Worm (Caenorhabditis elegans): ENCODE measurements around the gene alfa-1.
A peak's percentile ranks its signal among the peaks of the same experiment; 100 is the strongest.

The alfa-1 gene

ce11 chrII:7705152-7705551, 42.8 kb upstream of the alfa-1 start, which contains the start of gene B0495.7 (continued):
- TF ChIP-seq lim-7 (GFP tag; IDR thresholded peaks at IDR 0.05), result no peak
- no peak for TF ChIP-seq dmd-8 (GFP tag; IDR thresholded peaks at IDR 0.05)
- peak; percentile 70 for TF ChIP-seq nhr-11 (tag; optimal IDR thresholded peaks at IDR 0.05)
- no peak for TF ChIP-seq lin-1 (GFP tag; IDR thresholded peaks at IDR 0.05)
- TF ChIP-seq dpl-1 (GFP tag; optimal IDR thresholded peaks at IDR 0.05), result no peak
- TF ChIP-seq mdl-1 (tag; optimal IDR thresholded peaks at IDR 0.05), result no peak
- peak; percentile 76 for TF ChIP-seq pqm-1 (tag; optimal IDR thresholded peaks at IDR 0.05)
- peak; percentile 7 for TF ChIP-seq mes-2 (tag; optimal IDR thresholded peaks at IDR 0.05; ENCODE audit: poor library complexity, severe bottlenecking)
- no peak for TF ChIP-seq arid-1 (GFP tag; conservative IDR thresholded peaks at IDR 0.05)
- no peak for TF ChIP-seq unc-130 (GFP tag; optimal IDR thresholded peaks at IDR 0.05)
- no peak for TF ChIP-seq vab-7 (GFP tag; IDR thresholded peaks at IDR 0.05)
- TF ChIP-seq ceh-44 (GFP tag; IDR thresholded peaks at IDR 0.05), result no peak
- no peak for TF ChIP-seq snpc-1.2 (GFP tag; IDR thresholded peaks at IDR 0.05)
- peak; percentile 44 for TF ChIP-seq dve-1 (tag; optimal IDR thresholded peaks at IDR 0.05; ENCODE audit: insufficient read depth)
- TF ChIP-seq unc-62 (GFP tag; optimal IDR thresholded peaks at IDR 0.05 in 1 of 2), result no peak
- TF ChIP-seq unc-62 (tag; optimal IDR thresholded peaks at IDR 0.05), result no peak
- no peak for TF ChIP-seq ceh-20 (GFP tag; IDR thresholded peaks at IDR 0.05)

ce11 chrII:7704387-7704786, 42.1 kb upstream of the alfa-1 start:
- TF ChIP-seq ztf-11 (tag; optimal IDR thresholded peaks at IDR 0.05) (no peak), aha-1 (tag) (peak; percentile 94)

ce11 chrII:7699009-7699408, 36.7 kb upstream of the alfa-1 start, which contains the start of the genes moa-2 and cdk-11.1:
Gene moa-2 (minus strand): TSS chrII:7699033.
Gene cdk-11.1 (plus strand): TSS chrII:7699235.
- TF ChIP-seq hlh-30 (tag; optimal IDR thresholded peaks at IDR 0.05; ENCODE audit: insufficient read depth) (peak; percentile 69), mes-2 (tag; optimal IDR thresholded peaks at IDR 0.05; ENCODE audit: poor library complexity, severe bottlenecking) (peak; percentile 61), daf-16 (GFP tag; optimal IDR thresholded peaks at IDR 0.05) (no peak), daf-16 (tag; optimal IDR thresholded peaks at IDR 0.05) (peak; percentile 5), lsy-2 (tag; optimal IDR thresholded peaks at IDR 0.05) (peak in 1 of 2 experiments; percentile 97), zag-1 (tag; optimal IDR thresholded peaks at IDR 0.05) (no peak)

DNA sequence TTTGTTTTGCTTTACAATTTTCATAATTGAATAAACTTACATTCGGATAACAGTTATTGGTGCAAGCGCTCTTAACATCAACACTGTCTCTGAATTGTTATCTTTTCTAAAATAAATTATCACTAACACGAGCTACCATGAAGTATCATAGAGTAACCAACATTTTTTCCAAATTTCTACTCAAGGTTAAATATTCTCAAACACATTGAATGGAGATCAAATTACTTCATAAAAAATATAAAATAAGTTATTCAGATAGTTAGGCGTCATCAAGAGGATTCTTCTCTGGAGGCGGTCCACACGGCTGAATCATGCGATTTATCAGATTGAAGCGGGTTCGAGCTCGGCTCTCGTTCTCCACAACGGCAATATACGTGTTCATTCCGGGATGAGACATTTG, 36.1 kb upstream of the alfa-1 start, which contains the start of gene B0495.5:
Gene B0495.5, minus strand, starts transcription at position 101 of the 400 bp plus-strand sequence.
- TF ChIP-seq unc-62 (GFP tag; optimal IDR thresholded peaks at IDR 0.05 in 1 of 2) (peak in 1 of 2 experiments; percentile 1), unc-62 (tag; optimal IDR thresholded peaks at IDR 0.05) (no peak), nhr-10 (tag; optimal IDR thresholded peaks at IDR 0.05) (no peak)

DNA sequence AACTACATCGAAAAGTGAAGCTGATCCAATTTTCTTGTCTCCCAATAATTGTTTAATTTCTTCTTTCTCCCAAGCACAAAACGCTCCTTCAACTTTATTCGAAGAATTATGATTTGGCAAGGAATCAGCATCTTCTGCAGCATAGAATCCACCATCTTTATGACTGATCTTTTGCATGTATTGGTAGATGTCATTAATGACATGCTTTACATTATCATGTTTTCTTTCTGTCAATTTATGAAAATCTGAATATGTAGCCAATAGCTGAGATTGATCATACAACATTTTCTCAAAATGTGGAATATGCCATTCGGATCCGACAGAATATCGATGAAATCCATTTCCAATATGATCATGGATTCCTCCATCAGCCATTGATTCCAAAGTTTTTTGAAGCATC, 34.8 kb upstream of the alfa-1 start:
- peak in 1 of 2 experiments; percentile 95 for TF ChIP-seq unc-62 (GFP tag; optimal IDR thresholded peaks at IDR 0.05 in 1 of 2)
- TF ChIP-seq unc-62 (tag; optimal IDR thresholded peaks at IDR 0.05), result no peak
- TF ChIP-seq nhr-111 (GFP tag; optimal IDR thresholded peaks at IDR 0.05), result no peak
- TF ChIP-seq nhr-76 (tag; optimal IDR thresholded peaks at IDR 0.05), result no peak

DNA sequence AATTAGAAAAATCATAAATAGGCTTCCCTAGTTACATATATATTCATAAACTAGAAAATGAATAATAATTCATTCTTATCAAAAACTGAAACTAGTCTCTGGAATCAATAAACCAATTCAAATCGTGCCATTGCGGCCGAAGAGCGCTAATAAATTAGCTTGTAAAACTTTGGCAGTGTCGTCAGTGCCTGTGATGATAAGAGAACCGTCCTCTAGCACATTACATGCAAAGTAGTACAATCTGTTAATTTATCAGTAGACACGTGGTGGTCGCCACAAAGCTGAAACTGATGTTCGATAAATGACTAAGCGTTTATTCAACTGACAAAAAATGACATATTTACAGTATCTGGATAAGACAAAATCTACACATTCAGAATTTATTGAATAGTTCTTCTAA, 33.3 kb upstream of the alfa-1 start:
- TF ChIP-seq zag-1 (tag; optimal IDR thresholded peaks at IDR 0.05) (no peak), aly-2 (tag; optimal IDR thresholded peaks at IDR 0.05) (no peak), lin-39 (tag; optimal IDR thresholded peaks at IDR 0.05) (no peak), ZK337.2 (GFP tag; IDR thresholded peaks at IDR 0.05) (no peak), spr-1 (tag; optimal IDR thresholded peaks at IDR 0.05) (no peak), snpc-4 (tag; optimal IDR thresholded peaks at IDR 0.05) (no peak), daf-16 (GFP tag; optimal IDR thresholded peaks at IDR 0.05) (no peak), daf-16 (tag; optimal IDR thresholded peaks at IDR 0.05) (peak; percentile 66), daf-8 (GFP tag; IDR thresholded peaks at IDR 0.05) (no peak), ceh-44 (GFP tag; IDR thresholded peaks at IDR 0.05) (no peak), ztf-7 (tag; optimal IDR thresholded peaks at IDR 0.05) (no peak), dpl-1 (GFP tag; optimal IDR thresholded peaks at IDR 0.05) (no peak), hmg-1.1 (GFP tag; IDR thresholded peaks at IDR 0.05) (no peak), unc-62 (GFP tag; optimal IDR thresholded peaks at IDR 0.05 in 1 of 2) (peak in 1 of 2 experiments; percentile 26), unc-62 (tag; optimal IDR thresholded peaks at IDR 0.05) (no peak), mep-1 (tag; optimal IDR thresholded peaks at IDR 0.05) (no peak), dmd-9 (GFP tag; IDR thresholded peaks at IDR 0.05) (no peak), madf-9 (GFP tag; conservative IDR thresholded peaks at IDR 0.05) (no peak), nhr-25 (tag; optimal IDR thresholded peaks at IDR 0.05; ENCODE audit: borderline replicate concordance, insufficient read depth) (no peak), hif-1 (tag; optimal IDR thresholded peaks at IDR 0.05) (no peak), jun-1 (tag; optimal IDR thresholded peaks at IDR 0.05) (no peak), ceh-62 (tag; optimal IDR thresholded peaks at IDR 0.05) (no peak)

Measured in whole organism, L4 larva.